Worm (Caenorhabditis elegans): ENCODE results near the gene R12C12.6.

DNA sequence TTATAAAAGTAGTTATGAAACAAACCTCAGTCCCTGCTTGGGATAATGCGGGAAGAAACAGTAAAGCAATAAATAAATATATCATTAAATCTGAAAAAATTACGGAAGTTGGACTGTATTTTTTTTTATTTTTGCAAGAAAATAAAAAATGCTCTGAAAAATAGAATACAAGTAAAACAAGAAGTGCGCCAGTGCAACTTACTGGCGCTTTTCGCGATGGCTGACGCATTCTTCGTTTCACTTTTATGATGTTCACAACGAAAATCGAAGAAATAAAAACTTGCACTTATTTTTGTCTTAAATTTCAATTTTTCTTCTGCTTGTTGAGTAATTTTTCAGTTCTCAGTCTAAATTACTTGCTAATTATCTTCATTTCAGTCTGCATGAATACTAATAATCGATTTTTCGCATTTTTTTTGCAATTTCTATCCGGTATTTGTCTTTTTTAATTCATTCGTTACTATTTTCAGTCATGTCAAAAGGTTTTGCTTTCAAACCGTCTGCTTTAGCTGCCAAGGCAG lies at the start of gene R12C12.6, which contains the start of gene ran-5:
- TF ChIP-seq unc-62 (GFP tag; optimal IDR thresholded peaks at IDR 0.05) (peak; percentile 5), lsy-2 (tag; optimal IDR thresholded peaks at IDR 0.05) (peak; percentile 87 to 93), nhr-77 (tag; optimal IDR thresholded peaks at IDR 0.05) (no peak), fos-1 (tag; optimal IDR thresholded peaks at IDR 0.05) (peak; percentile 71), nhr-23 (tag; optimal IDR thresholded peaks at IDR 0.05) (no peak), zag-1 (tag; optimal IDR thresholded peaks at IDR 0.05) (no peak), mab-5 (tag; optimal IDR thresholded peaks at IDR 0.05) (peak; percentile 83), lin-11 (tag; optimal IDR thresholded peaks at IDR 0.05) (peak; percentile 22)
